Worm (Caenorhabditis elegans) whole organism, L1 larva: ENCODE data around the gene F56D2.2.

Source experiments
- C04F5.9 ChIP-seq: sonication (generic microtip); optimal IDR thresholded peaks from 2 replicates; lab custom pipeline; 2016; ENCODE audit warnings: missing genetic modification characterization, missing compliant biosample characterization
- C34B4.2 ChIP-seq: sonication (generic microtip); optimal IDR thresholded peaks from 2 replicates; lab custom pipeline; 2017; ENCODE audit warnings: mild to moderate bottlenecking, missing genetic modification characterization, missing compliant biosample characterization
- Y116A8C.19 ChIP-seq: sonication (generic microtip); optimal IDR thresholded peaks from 2 replicates; lab custom pipeline; 2016; ENCODE audit warnings: missing compliant biosample characterization, missing genetic modification characterization, borderline replicate concordance
- aly-2 ChIP-seq: fragments of 150-350 bp; optimal IDR thresholded peaks from 2 replicates; lab custom pipeline; 2014; ENCODE audit warnings: missing biosample characterization, missing genetic modification characterization
- blmp-1 ChIP-seq: fragments of 150-350 bp; optimal IDR thresholded peaks from 2 replicates; lab custom pipeline; 2014; ENCODE audit warnings: missing biosample characterization, missing genetic modification characterization
- ceh-8 ChIP-seq: fragments of 200-800 bp; sonication (Bioruptor generic); optimal IDR thresholded peaks from 2 replicates; lab custom pipeline; 2018; ENCODE audit warnings: mild to moderate bottlenecking, missing genetic modification characterization, moderate library complexity, missing compliant biosample characterization
- ceh-82 ChIP-seq, 3 experiments: fragments of 150-350 bp in 1 of 3; sonication (generic microtip) in 2 of 3; optimal IDR thresholded peaks; 2 replicates each; lab custom pipeline; 2014 to 2017; ENCODE audit warnings: missing biosample characterization in 3 of 3, missing genetic modification characterization in 3 of 3
- ceh-88 ChIP-seq: fragments of 200-800 bp; sonication (Bioruptor generic); IDR thresholded peaks from 2 replicates; pipeline ENCODE4 v1.3.6; 2022; ENCODE audit warnings: missing genetic modification characterization, missing compliant biosample characterization
- ceh-90 ChIP-seq: sonication (generic microtip); optimal IDR thresholded peaks from 2 replicates; lab custom pipeline; 2016; ENCODE audit warnings: missing genetic modification characterization, missing compliant biosample characterization
- dsc-1 ChIP-seq: sonication (generic microtip); optimal IDR thresholded peaks from 2 replicates; lab custom pipeline; 2016; ENCODE audit warnings: mild to moderate bottlenecking, missing genetic modification characterization, missing compliant biosample characterization
- efl-3 ChIP-seq: fragments of 200-800 bp; sonication (Bioruptor generic); optimal IDR thresholded peaks from 2 replicates; lab custom pipeline; 2018; ENCODE audit warnings: mild to moderate bottlenecking, missing genetic modification characterization, missing compliant biosample characterization
- egl-27 ChIP-seq, 2 experiments: fragments of 150-350 bp in 1 of 2; sonication (generic microtip); optimal IDR thresholded peaks; 3 replicates each; lab custom pipeline; 2017 to 2018; ENCODE audit warnings: missing biosample characterization in 2 of 2, missing genetic modification characterization in 2 of 2, missing genetic modification reagents in 2 of 2
- elt-2 ChIP-seq: sonication (generic microtip); optimal IDR thresholded peaks from 2 replicates; lab custom pipeline; 2016; ENCODE audit warnings: missing genetic modification characterization, mild to moderate bottlenecking, inconsistent platforms, missing compliant biosample characterization, missing genetic modification reagents
- elt-3 ChIP-seq, 6 experiments: fragments of 150-350 bp in 1 of 6; sonication (generic microtip); optimal IDR thresholded peaks; 2 replicates each; lab custom pipeline; 2017 to 2018; ENCODE audit warnings: missing biosample characterization in 6 of 6, missing genetic modification characterization in 6 of 6, inconsistent platforms in 1 of 6
- fkh-10 ChIP-seq: sonication (generic microtip); optimal IDR thresholded peaks from 2 replicates; lab custom pipeline; 2017; ENCODE audit warnings: missing biosample characterization, missing genetic modification reagents, missing genetic modification characterization
- fkh-4 ChIP-seq: sonication (generic microtip); optimal IDR thresholded peaks from 2 replicates; lab custom pipeline; 2016; ENCODE audit warnings: missing compliant biosample characterization, missing genetic modification characterization, borderline replicate concordance
- fkh-8 ChIP-seq: sonication (generic microtip); optimal IDR thresholded peaks from 2 replicates; lab custom pipeline; 2016; ENCODE audit warnings: mild to moderate bottlenecking, missing genetic modification characterization, missing compliant biosample characterization
- hlh-17 ChIP-seq: fragments of 200-800 bp; sonication (Bioruptor generic); optimal IDR thresholded peaks from 2 replicates; lab custom pipeline; 2018; ENCODE audit warnings: missing genetic modification characterization, mild to moderate bottlenecking, missing compliant biosample characterization, moderate library complexity, borderline replicate concordance
- hlh-4 ChIP-seq: sonication (generic microtip); optimal IDR thresholded peaks from 2 replicates; lab custom pipeline; 2016; ENCODE audit warnings: mild to moderate bottlenecking, missing genetic modification characterization, missing compliant biosample characterization
- hpl-2 ChIP-seq: fragments of 150-350 bp; optimal IDR thresholded peaks from 2 replicates; lab custom pipeline; 2014; ENCODE audit warnings: missing biosample characterization, missing genetic modification reagents, missing genetic modification characterization
- jun-1 ChIP-seq: fragments of 150-350 bp; optimal IDR thresholded peaks from 2 replicates; lab custom pipeline; 2014; ENCODE audit warnings: missing biosample characterization, missing genetic modification reagents, missing genetic modification characterization
- lin-13 ChIP-seq: fragments of 150-350 bp; optimal IDR thresholded peaks from 2 replicates; lab custom pipeline; 2014; ENCODE audit warnings: missing biosample characterization, missing genetic modification reagents, missing genetic modification characterization
- lin-39 ChIP-seq: fragments of 150-350 bp; optimal IDR thresholded peaks from 2 replicates; lab custom pipeline; 2014; ENCODE audit warnings: missing biosample characterization, missing genetic modification reagents, missing genetic modification characterization
- mab-9 ChIP-seq: fragments of 200-800 bp; sonication (Bioruptor generic); IDR thresholded peaks from 2 replicates; pipeline ENCODE4 v1.3.6; 2022; ENCODE audit warnings: missing genetic modification reagents, missing genetic modification characterization, missing compliant biosample characterization
- mdl-1 ChIP-seq, 2 experiments: fragments of 150-350 bp; optimal IDR thresholded peaks; 2 replicates each; lab custom pipeline; 2014 to 2017; ENCODE audit warnings: missing biosample characterization in 2 of 2, missing genetic modification characterization in 2 of 2, inconsistent platforms in 1 of 2
- mef-2 ChIP-seq: fragments of 150-350 bp; optimal IDR thresholded peaks from 2 replicates; lab custom pipeline; 2014; ENCODE audit warnings: missing biosample characterization, missing genetic modification characterization
- nhr-11 ChIP-seq: fragments of 150-350 bp; optimal IDR thresholded peaks from 2 replicates; lab custom pipeline; 2014; ENCODE audit warnings: missing biosample characterization, missing genetic modification characterization
- nhr-12 ChIP-seq: sonication (generic microtip); optimal IDR thresholded peaks from 2 replicates; lab custom pipeline; 2017; ENCODE audit warnings: missing biosample characterization, missing genetic modification characterization
- nhr-19 ChIP-seq: fragments of 200-800 bp; sonication (Bioruptor generic); conservative IDR thresholded peaks from 2 replicates; pipeline ENCODE4 v1.3.6; 2022; ENCODE audit warnings: missing genetic modification characterization, missing compliant biosample characterization
- nhr-20 ChIP-seq: sonication (generic microtip); optimal IDR thresholded peaks from 2 replicates; lab custom pipeline; 2016; ENCODE audit warnings: mild to moderate bottlenecking, missing genetic modification characterization, missing compliant biosample characterization
- nhr-237 ChIP-seq: fragments of 150-350 bp; optimal IDR thresholded peaks from 2 replicates; lab custom pipeline; 2014; ENCODE audit warnings: missing biosample characterization, missing genetic modification characterization
- nhr-28 ChIP-seq: fragments of 150-350 bp; optimal IDR thresholded peaks from 2 replicates; lab custom pipeline; 2014; ENCODE audit warnings: missing biosample characterization, missing genetic modification characterization
- nhr-47 ChIP-seq: sonication (generic microtip); optimal IDR thresholded peaks from 2 replicates; lab custom pipeline; 2016; ENCODE audit warnings: mild to moderate bottlenecking, missing genetic modification characterization, moderate library complexity, missing compliant biosample characterization
- nhr-71 ChIP-seq: sonication (generic microtip); optimal IDR thresholded peaks from 2 replicates; lab custom pipeline; 2016; ENCODE audit warnings: mild to moderate bottlenecking, missing genetic modification characterization, moderate library complexity, missing compliant biosample characterization
- nhr-76 ChIP-seq: sonication (generic microtip); optimal IDR thresholded peaks from 2 replicates; lab custom pipeline; 2017; ENCODE audit warnings: missing biosample characterization, missing genetic modification characterization
- nhr-77 ChIP-seq: fragments of 150-350 bp; optimal IDR thresholded peaks from 2 replicates; lab custom pipeline; 2014; ENCODE audit warnings: missing biosample characterization, missing genetic modification characterization
- pag-3 ChIP-seq: sonication (generic microtip); optimal IDR thresholded peaks from 2 replicates; lab custom pipeline; 2017; ENCODE audit warnings: missing genetic modification characterization, mild to moderate bottlenecking, missing compliant biosample characterization, antibody characterized with exemption, borderline replicate concordance; ENCODE audit not compliant: insufficient read depth
- pax-3 ChIP-seq: fragments of 200-800 bp; sonication (Bioruptor generic); optimal IDR thresholded peaks from 2 replicates; lab custom pipeline; 2018; ENCODE audit warnings: mild to moderate bottlenecking, missing genetic modification characterization, moderate library complexity, missing compliant biosample characterization
- rnt-1 ChIP-seq: sonication (generic microtip); optimal IDR thresholded peaks from 2 replicates; lab custom pipeline; 2016; ENCODE audit warnings: mild to moderate bottlenecking, missing genetic modification characterization, moderate library complexity, missing compliant biosample characterization
- skn-1 ChIP-seq: fragments of 150-350 bp; optimal IDR thresholded peaks from 2 replicates; lab custom pipeline; 2014; ENCODE audit warnings: missing biosample characterization, missing genetic modification characterization
- sox-4 ChIP-seq: sonication (generic microtip); optimal IDR thresholded peaks from 2 replicates; lab custom pipeline; 2016; ENCODE audit warnings: missing genetic modification characterization, missing compliant biosample characterization
- sptf-1 ChIP-seq: fragments of 150-350 bp; optimal IDR thresholded peaks from 2 replicates; lab custom pipeline; 2014; ENCODE audit warnings: missing biosample characterization, missing genetic modification characterization
- tbx-2 ChIP-seq: sonication (generic microtip); optimal IDR thresholded peaks from 2 replicates; lab custom pipeline; 2016; ENCODE audit warnings: missing genetic modification characterization, missing compliant biosample characterization
- tlp-1 ChIP-seq: fragments of 150-350 bp; optimal IDR thresholded peaks from 2 replicates; lab custom pipeline; 2014; ENCODE audit warnings: missing biosample characterization, missing genetic modification characterization
- unc-130 ChIP-seq: fragments of 150-350 bp; optimal IDR thresholded peaks from 2 replicates; lab custom pipeline; 2017; ENCODE audit warnings: missing biosample characterization, missing genetic modification characterization, inconsistent platforms
- unc-62 ChIP-seq: fragments of 150-350 bp; optimal IDR thresholded peaks from 2 replicates; lab custom pipeline; 2014; ENCODE audit warnings: missing biosample characterization, missing genetic modification reagents, missing genetic modification characterization
- unc-86 ChIP-seq: sonication (generic microtip); optimal IDR thresholded peaks from 2 replicates; lab custom pipeline; 2016; ENCODE audit warnings: missing genetic modification characterization, missing compliant biosample characterization
- unc-98 ChIP-seq: fragments of 200-800 bp; sonication (Bioruptor generic); IDR thresholded peaks from 2 replicates; pipeline ENCODE4 v1.3.6; 2022; ENCODE audit warnings: missing genetic modification characterization, missing compliant biosample characterization
- vab-15 ChIP-seq: sonication (generic microtip); optimal IDR thresholded peaks from 2 replicates; lab custom pipeline; 2017; ENCODE audit warnings: missing genotype, mild to moderate bottlenecking, missing genetic modification characterization, missing compliant biosample characterization
- xbp-1 ChIP-seq: sonication (generic microtip); optimal IDR thresholded peaks from 2 replicates; lab custom pipeline; 2016; ENCODE audit warnings: missing genetic modification characterization, missing compliant biosample characterization
- zag-1 ChIP-seq: fragments of 150-350 bp; optimal IDR thresholded peaks from 2 replicates; lab custom pipeline; 2014; ENCODE audit warnings: missing biosample characterization, missing genetic modification characterization
- zip-4 ChIP-seq: fragments of 200-800 bp; sonication (Bioruptor generic); optimal IDR thresholded peaks from 2 replicates; lab custom pipeline; 2018; ENCODE audit warnings: mild to moderate bottlenecking, missing genetic modification characterization, moderate library complexity, missing compliant biosample characterization
- ztf-4 ChIP-seq: fragments of 150-350 bp; optimal IDR thresholded peaks from 2 replicates; lab custom pipeline; 2014; ENCODE audit warnings: missing biosample characterization, missing genetic modification characterization

The F56D2.2 gene

ce11 chrIII:5601999-5602398, 14.9 kb downstream of the F56D2.2 start (continued):
- TF ChIP-seq zag-1 (no peak), skn-1 (peak; percentile 58), ceh-88 (peak; percentile 39; the same call in 1 of the 2 replicates), nhr-47 (tag; lab: Kevin White, UChicago) (peak; percentile 81), pag-3 (no peak), mef-2 (no peak), tlp-1 (no peak), hpl-2 (GFP tag; lab: Kevin White, UChicago) (no peak), egl-27 (tag; optimal IDR thresholded peaks at IDR 0.05; lab: Kevin White, UChicago) (no peak), ztf-4 (tag; lab: Kevin White, UChicago) (peak; percentile 2), hlh-4 (tag; lab: Kevin White, UChicago) (no peak), nhr-20 (peak; percentile 82), ceh-8 (GFP tag; lab: Kevin White, UChicago) (peak; percentile 43), mab-9 (GFP tag; lab: Robert Waterston, UW) (0 out of 2 replicates have a peak, but pooled peaks have one; percentile 20), unc-86 (no peak), fkh-8 (tag; lab: Kevin White, UChicago) (peak; percentile 34), sox-4 (no peak), C04F5.9 (tag; lab: Kevin White, UChicago) (peak; percentile 25), fkh-4 (no peak), blmp-1 (tag; lab: Kevin White, UChicago) (no peak), aly-2 (tag; lab: Kevin White, UChicago) (peak; percentile 58), nhr-77 (peak; percentile 77), hlh-17 (GFP tag; lab: Kevin White, UChicago) (no peak), lin-39 (tag; lab: Kevin White, UChicago) (peak; percentile 12), nhr-71 (peak; percentile 83), ceh-90 (tag; lab: Kevin White, UChicago) (peak; percentile 7), efl-3 (GFP tag; lab: Kevin White, UChicago) (no peak), C34B4.2 (no peak), elt-2 (tag; lab: Kevin White, UChicago) (peak; percentile 43), ceh-82 (tag; optimal IDR thresholded peaks at IDR 0.05; lab: Kevin White, UChicago) (peak; percentile 50 to 62 (median 58)), dsc-1 (peak; percentile 67), vab-15 (tag; lab: Kevin White, UChicago) (no peak), elt-3 (tag; optimal IDR thresholded peaks at IDR 0.05; lab: Kevin White, UChicago) (peak in 2 of 6 experiments; percentile 24 to 58), jun-1 (tag; lab: Kevin White, UChicago) (peak; percentile 72), mdl-1 (tag; optimal IDR thresholded peaks at IDR 0.05; lab: Kevin White, UChicago) (peak in 1 of 2 experiments; percentile 76), Y116A8C.19 (tag; lab: Kevin White, UChicago) (no peak), nhr-11 (no peak), tbx-2 (tag; lab: Kevin White, UChicago) (peak; percentile 69), unc-98 (GFP tag; lab: Robert Waterston, UW) (peak; percentile 56; the same call in 1 of the 2 replicates), unc-130 (tag; lab: Kevin White, UChicago) (peak; percentile 5), rnt-1 (tag; lab: Kevin White, UChicago) (peak; percentile 88), lin-13 (GFP tag; lab: Kevin White, UChicago) (peak; percentile 48), sptf-1 (tag; lab: Kevin White, UChicago) (no peak), fkh-10 (GFP tag; lab: Kevin White, UChicago) (no peak), nhr-28 (tag; lab: Kevin White, UChicago) (no peak), nhr-12 (no peak), nhr-237 (tag; lab: Kevin White, UChicago) (no peak), xbp-1 (tag; lab: Kevin White, UChicago) (peak; percentile 57), nhr-19 (GFP tag; lab: Robert Waterston, UW) (peak; percentile 82), zip-4 (GFP tag; lab: Kevin White, UChicago) (peak; percentile 17), nhr-76 (tag; lab: Kevin White, UChicago) (peak; percentile 44), pax-3 (no peak), unc-62 (GFP tag; lab: Kevin White, UChicago) (no peak)
